Worm (Caenorhabditis elegans) whole organism, L2 larva: ENCODE data around the gene cyp-23A1.

Experiments
- dmd-4 ChIP-seq: sonication (generic microtip); optimal IDR thresholded peaks from 2 replicates; lab custom pipeline; 2017; ENCODE audit warnings: missing biosample characterization, missing genetic modification characterization
- egl-27 ChIP-seq: sonication (generic microtip); optimal IDR thresholded peaks from 3 replicates; lab custom pipeline; 2017; ENCODE audit warnings: missing biosample characterization, missing genetic modification reagents, missing genetic modification characterization
- fos-1 ChIP-seq: fragments of 150-350 bp; optimal IDR thresholded peaks from 2 replicates; lab custom pipeline; 2014; ENCODE audit warnings: missing biosample characterization, missing genetic modification characterization
- lsy-2 ChIP-seq, 2 experiments: fragments of 150-350 bp in 1 of 2; sonication (generic microtip) in 1 of 2; optimal IDR thresholded peaks; 2 replicates each; lab custom pipeline; 2014 to 2017; ENCODE audit warnings: missing biosample characterization in 2 of 2, missing genetic modification characterization in 2 of 2
- nhr-11 ChIP-seq: fragments of 150-350 bp; optimal IDR thresholded peaks from 2 replicates; lab custom pipeline; 2014; ENCODE audit warnings: missing biosample characterization, missing genetic modification characterization
- nhr-23 ChIP-seq: fragments of 150-350 bp; optimal IDR thresholded peaks from 2 replicates; lab custom pipeline; 2014; ENCODE audit warnings: missing biosample characterization, missing genetic modification reagents, missing genetic modification characterization
- nhr-237 ChIP-seq: fragments of 150-350 bp; optimal IDR thresholded peaks from 2 replicates; lab custom pipeline; 2014; ENCODE audit warnings: missing biosample characterization, missing genetic modification characterization
- nhr-6 ChIP-seq: fragments of 150-350 bp; optimal IDR thresholded peaks from 2 replicates; lab custom pipeline; 2014; ENCODE audit warnings: missing biosample characterization, missing genetic modification characterization
- sma-3 ChIP-seq: sonication (generic microtip); optimal IDR thresholded peaks from 2 replicates; lab custom pipeline; 2016; ENCODE audit warnings: missing genetic modification reagents, missing genetic modification characterization, missing compliant biosample characterization
- snpc-4 ChIP-seq: fragments of 150-350 bp; optimal IDR thresholded peaks from 2 replicates; lab custom pipeline; 2014; ENCODE audit warnings: missing biosample characterization, missing genetic modification characterization
- unc-39 ChIP-seq: fragments of 150-350 bp; optimal IDR thresholded peaks from 2 replicates; lab custom pipeline; 2014; ENCODE audit warnings: missing biosample characterization, missing genetic modification characterization
- unc-55 ChIP-seq: fragments of 150-350 bp; sonication (generic microtip); optimal IDR thresholded peaks from 3 replicates; lab custom pipeline; 2014; ENCODE audit warnings: missing biosample characterization, missing genetic modification reagents, missing genetic modification characterization
- unc-62 ChIP-seq: fragments of 150-350 bp; optimal IDR thresholded peaks from 2 replicates; lab custom pipeline; 2014; ENCODE audit warnings: missing biosample characterization, missing genetic modification reagents, missing genetic modification characterization

DNA sequence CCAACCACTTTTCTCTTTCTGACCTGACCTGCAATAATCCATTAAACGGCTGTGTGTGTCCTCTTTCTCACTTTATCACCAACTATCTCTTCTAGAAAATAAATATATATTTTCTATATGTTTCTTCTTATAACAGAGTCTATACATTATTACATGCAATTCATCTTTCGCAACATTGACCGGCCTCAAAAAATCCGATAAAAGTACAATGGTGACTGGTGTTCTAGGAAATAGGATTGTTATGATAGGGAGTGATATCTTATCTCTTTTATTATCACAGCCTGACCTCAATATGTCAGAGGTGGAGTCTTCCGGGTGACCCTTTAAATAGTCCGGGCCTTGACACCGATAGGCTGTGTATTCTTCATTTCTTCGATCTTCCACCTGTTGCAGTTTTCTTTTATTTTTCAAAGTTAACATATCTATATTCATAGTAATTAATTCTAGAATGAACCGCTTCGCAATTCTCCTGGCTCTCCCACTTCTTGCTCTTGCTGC is 50.5 kb downstream of the cyp-23A1 start, which contains the start of gene dao-2:
- no peak for TF ChIP-seq nhr-237 (tag; lab: Kevin White, UChicago)
- peak in 1 of 2 experiments; percentile 5 for TF ChIP-seq lsy-2 (tag; optimal IDR thresholded peaks at IDR 0.05; lab: Kevin White, UChicago)
- no peak for TF ChIP-seq unc-62
- TF ChIP-seq nhr-23 (tag; lab: Kevin White, UChicago): no peak
- TF ChIP-seq egl-27 (tag; lab: Kevin White, UChicago): no peak
- TF ChIP-seq sma-3 (GFP tag; lab: Kevin White, UChicago): peak; percentile 33
- TF ChIP-seq nhr-11 (tag; lab: Kevin White, UChicago): no peak
- no peak for TF ChIP-seq unc-39 (tag; lab: Kevin White, UChicago)
- no peak for TF ChIP-seq unc-55 (GFP tag; lab: Kevin White, UChicago)
- no peak for TF ChIP-seq nhr-6
- TF ChIP-seq fos-1 (tag; lab: Kevin White, UChicago): no peak
- no peak for TF ChIP-seq snpc-4 (tag; lab: Kevin White, UChicago)
- TF ChIP-seq dmd-4: no peak
